Fruit fly (Drosophila melanogaster) S2 (cell line): ENCODE results near the gene CG42591.

Source experiments
- CG8478 ChIP-seq: fragments of >200 bp; optimal IDR thresholded peaks from 2 replicates; lab custom pipeline; 2018
- CTCF ChIP-seq, 2 experiments: fragments of >200 bp; optimal IDR thresholded peaks; 2 replicates each; lab custom pipeline; 2018

dm6 chr3L:8069167-8069566 lies 593 bp downstream of the CG42591 start, which contains the start of gene CG42590:
- TF ChIP-seq CTCF (optimal IDR thresholded peaks at IDR 0.05; lab: Kevin White, UChicago) (no peak), CG8478 (lab: Kevin White, UChicago) (no peak)
